Fruit fly (Drosophila melanogaster) Kc167 (cell line): ENCODE measurements around the gene Acp24A4.

Experiments used
- psq ChIP-seq: fragments of >200 bp; optimal IDR thresholded peaks from 2 replicates; lab custom pipeline; 2017; ENCODE audit warnings: missing external identifiers
- ttk ChIP-seq: sonication (Bioruptor generic); optimal IDR thresholded peaks from 2 replicates; lab custom pipeline; 2017; ENCODE audit warnings: missing external identifiers

DNA sequence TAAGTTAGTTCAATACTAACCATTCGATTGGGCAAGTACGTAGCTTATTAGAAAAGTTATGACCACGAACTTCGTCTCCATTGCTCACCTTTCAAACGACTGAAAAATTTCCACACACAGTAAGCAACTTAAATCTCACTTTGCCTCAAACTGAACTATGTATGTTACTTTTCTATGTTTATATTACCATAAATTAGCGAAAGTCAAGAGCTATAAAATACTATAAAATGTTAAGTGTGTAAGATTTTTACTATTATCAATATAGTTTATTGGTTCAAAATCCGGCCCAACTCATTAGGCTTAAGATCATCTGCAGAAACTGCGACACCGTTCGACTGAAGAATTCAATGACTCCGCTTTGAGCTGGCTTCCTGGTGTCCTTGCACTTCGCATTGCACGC, 25.3 kb downstream of the Acp24A4 start, which contains the start of gene Sfp24Ba:
- TF ChIP-seq psq (lab: Kevin White, UChicago) (no peak), ttk (lab: Kevin White, UChicago) (no peak)
